Worm (Caenorhabditis elegans) whole organism, mixed stage, embryonic: Measurements from ENCODE around the gene cdka-1.

Source experiments
- ceh-43 ChIP-seq: fragments of 200-800 bp; sonication (Bioruptor generic); optimal IDR thresholded peaks from 2 replicates; lab custom pipeline; 2018; ENCODE audit warnings: mild to moderate bottlenecking, missing genetic modification characterization, moderate library complexity, missing compliant biosample characterization
- elt-3 ChIP-seq: fragments of 150-350 bp; optimal IDR thresholded peaks from 2 replicates; lab custom pipeline; 2014; ENCODE audit warnings: missing biosample characterization, missing genetic modification characterization
- hlh-1 ChIP-seq: fragments of 150-350 bp; optimal IDR thresholded peaks from 2 replicates; lab custom pipeline; 2014; ENCODE audit warnings: missing biosample characterization, missing genetic modification reagents, missing genetic modification characterization
- lin-32 ChIP-seq: fragments of 200-800 bp; sonication (Bioruptor generic); optimal IDR thresholded peaks from 2 replicates; lab custom pipeline; 2018; ENCODE audit warnings: mild to moderate bottlenecking, missing genetic modification characterization, missing compliant biosample characterization
- lsy-2 ChIP-seq: fragments of 150-350 bp; optimal IDR thresholded peaks from 2 replicates; lab custom pipeline; 2014; ENCODE audit warnings: missing biosample characterization, missing genetic modification characterization
- mep-1 ChIP-seq: fragments of 150-350 bp; optimal IDR thresholded peaks from 2 replicates; lab custom pipeline; 2017; ENCODE audit warnings: missing biosample characterization, missing genetic modification reagents, missing genetic modification characterization, inconsistent platforms
- nhr-237 ChIP-seq: fragments of 150-350 bp; optimal IDR thresholded peaks from 2 replicates; lab custom pipeline; 2014; ENCODE audit warnings: missing biosample characterization, missing genetic modification characterization
- pha-4 ChIP-seq: fragments of 150-350 bp; optimal IDR thresholded peaks from 2 replicates; lab custom pipeline; 2018; ENCODE audit warnings: missing biosample characterization, missing genetic modification reagents, missing genetic modification characterization
- snpc-4 ChIP-seq: fragments of 150-350 bp; optimal IDR thresholded peaks from 2 replicates; lab custom pipeline; 2014; ENCODE audit warnings: missing biosample characterization, missing genetic modification characterization
- unc-120 ChIP-seq: sonication (generic microtip); optimal IDR thresholded peaks from 2 replicates; lab custom pipeline; 2017; ENCODE audit warnings: missing genetic modification characterization, missing compliant biosample characterization; ENCODE audit not compliant: poor library complexity, severe bottlenecking
- unc-62 ChIP-seq: fragments of 150-350 bp; optimal IDR thresholded peaks from 2 replicates; lab custom pipeline; 2014; ENCODE audit warnings: missing biosample characterization, missing genetic modification reagents, missing genetic modification characterization

- no peak for TF ChIP-seq ceh-43 (GFP tag; lab: Kevin White, UChicago)
- TF ChIP-seq nhr-237 (tag; lab: Kevin White, UChicago) = no peak
- TF ChIP-seq snpc-4 (tag; lab: Kevin White, UChicago) = no peak
- TF ChIP-seq pha-4 (tag; lab: Kevin White, UChicago) = no peak
- TF ChIP-seq elt-3 = no peak
- no peak for TF ChIP-seq unc-62 (GFP tag; lab: Kevin White, UChicago)
- no peak for TF ChIP-seq lin-32
- no peak for TF ChIP-seq hlh-1 (tag; lab: Kevin White, UChicago)
- no peak for TF ChIP-seq mep-1 (tag; lab: Kevin White, UChicago)
- no peak for TF ChIP-seq lsy-2
- TF ChIP-seq unc-120 = no peak
Observed at ce11 chrIII:4695057-4695456, 36.5 kb downstream of the cdka-1 start, which contains the start of gene T04A8.7.
